Worm (Caenorhabditis elegans): Measurements from ENCODE around the gene Y16B4A.2.

Gene Y16B4A.2

DNA sequence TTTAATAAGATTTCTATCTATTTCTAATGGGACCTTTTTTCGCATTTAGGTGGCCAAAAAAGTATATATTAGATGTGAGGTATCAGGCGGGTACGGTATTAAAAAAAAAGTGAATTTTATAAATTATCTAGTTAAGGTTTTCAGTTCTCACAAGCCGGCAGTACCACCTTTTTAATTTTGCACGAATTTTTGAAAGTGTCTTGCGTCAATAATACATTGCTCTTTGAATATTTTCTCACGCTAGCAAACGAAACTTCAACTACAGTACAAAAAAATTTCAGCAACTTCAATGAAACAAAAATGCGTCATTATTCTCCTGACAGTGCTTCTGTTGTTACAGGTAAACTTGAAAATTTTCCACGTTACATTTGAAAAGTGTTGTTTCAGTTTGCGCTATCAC, 35.3 kb upstream of the Y16B4A.2 start, which contains the start of gene F42D1.4:
Gene F42D1.4 (plus strand): TSS at position 301 of the 400 bp plus-strand sequence.
- TF ChIP-seq ztf-29 (GFP tag; IDR thresholded peaks at IDR 0.05), result no peak
- no peak for TF ChIP-seq klf-2 (GFP tag; conservative IDR thresholded peaks at IDR 0.05)
- TF ChIP-seq med-1 (GFP tag; optimal IDR thresholded peaks at IDR 0.05; ENCODE audit: insufficient read depth), result no peak
- no peak for TF ChIP-seq ref-1 (GFP tag; conservative IDR thresholded peaks at IDR 0.05)
- no peak for TF ChIP-seq ztf-23 (GFP tag; IDR thresholded peaks at IDR 0.05)
- TF ChIP-seq tab-1 (GFP tag; IDR thresholded peaks at IDR 0.05), result no peak
- TF ChIP-seq cog-1 (tag; optimal IDR thresholded peaks at IDR 0.05), result no peak
- TF ChIP-seq flt-1 (GFP tag; IDR thresholded peaks at IDR 0.05), result no peak
- no peak for TF ChIP-seq T22C8.4 (GFP tag; IDR thresholded peaks at IDR 0.05)

- no peak for TF ChIP-seq tab-1 (GFP tag; IDR thresholded peaks at IDR 0.05)
- TF ChIP-seq ztf-23 (GFP tag; IDR thresholded peaks at IDR 0.05), result no peak
- TF ChIP-seq med-1 (GFP tag; optimal IDR thresholded peaks at IDR 0.05; ENCODE audit: insufficient read depth), result no peak
- TF ChIP-seq flt-1 (GFP tag; IDR thresholded peaks at IDR 0.05), result no peak
- no peak for TF ChIP-seq klf-2 (GFP tag; conservative IDR thresholded peaks at IDR 0.05)
- no peak for TF ChIP-seq ztf-29 (GFP tag; IDR thresholded peaks at IDR 0.05)
- no peak for TF ChIP-seq T22C8.4 (GFP tag; IDR thresholded peaks at IDR 0.05)
Measured at ce11 chrX:14805746-14806145, 34.1 kb upstream of the Y16B4A.2 start.

DNA sequence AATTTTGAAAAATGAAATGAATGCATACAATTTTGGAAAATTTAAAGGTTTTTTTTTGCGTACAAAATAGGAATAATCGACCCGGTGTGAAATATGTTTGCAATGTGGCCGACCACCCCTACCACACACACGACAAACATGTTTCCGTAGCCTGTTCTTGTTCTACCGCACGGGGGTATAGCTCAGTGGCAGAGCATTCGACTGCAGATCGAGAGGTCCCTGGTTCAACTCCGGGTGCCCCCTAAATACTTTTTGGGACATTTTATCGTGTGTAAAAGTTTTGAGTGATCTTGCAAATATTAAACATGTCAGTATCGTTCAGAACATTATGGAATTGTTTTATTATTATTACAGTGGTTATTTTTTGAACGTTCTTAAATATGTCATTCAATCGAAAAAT, 33.1 kb upstream of the Y16B4A.2 start:
- TF ChIP-seq med-1 (GFP tag; optimal IDR thresholded peaks at IDR 0.05; ENCODE audit: insufficient read depth), result peak; percentile 45
- TF ChIP-seq flt-1 (GFP tag; IDR thresholded peaks at IDR 0.05), result peak; percentile 95
- TF ChIP-seq T22C8.4 (GFP tag; IDR thresholded peaks at IDR 0.05), result peak; percentile 76
- TF ChIP-seq klf-2 (GFP tag; conservative IDR thresholded peaks at IDR 0.05), result peak; percentile 86
- peak; percentile 84 for TF ChIP-seq ztf-29 (GFP tag; IDR thresholded peaks at IDR 0.05)
- TF ChIP-seq cog-1 (tag; optimal IDR thresholded peaks at IDR 0.05), result peak; percentile 67
- TF ChIP-seq ztf-23 (GFP tag; IDR thresholded peaks at IDR 0.05), result peak; percentile 88
- TF ChIP-seq tab-1 (GFP tag; IDR thresholded peaks at IDR 0.05), result peak; percentile 96
- TF ChIP-seq ref-1 (GFP tag; conservative IDR thresholded peaks at IDR 0.05), result peak; percentile 82

DNA sequence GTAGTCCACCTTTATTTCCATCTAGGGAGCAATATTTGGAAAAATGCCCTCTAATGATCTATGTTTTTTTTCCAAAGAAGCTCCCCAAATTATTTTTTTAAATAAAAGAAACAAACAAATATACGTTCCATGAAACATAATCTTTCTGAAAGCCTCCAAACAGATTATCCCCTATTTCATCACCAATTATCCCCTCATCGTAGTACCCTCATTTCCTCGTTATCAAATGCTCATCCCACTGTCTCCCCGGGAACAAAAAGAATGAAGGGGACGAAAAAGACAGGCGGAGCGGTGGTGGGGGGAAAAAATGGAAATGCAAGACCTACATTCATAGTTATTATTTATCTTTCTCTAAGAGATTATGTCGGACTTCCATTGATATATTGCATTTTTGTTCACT, 25.8 kb upstream of the Y16B4A.2 start:
- no peak for TF ChIP-seq T22C8.4 (GFP tag; IDR thresholded peaks at IDR 0.05)
- no peak for TF ChIP-seq ztf-23 (GFP tag; IDR thresholded peaks at IDR 0.05)
- TF ChIP-seq cog-1 (tag; optimal IDR thresholded peaks at IDR 0.05), result no peak
- no peak for TF ChIP-seq med-1 (GFP tag; optimal IDR thresholded peaks at IDR 0.05; ENCODE audit: insufficient read depth)
- TF ChIP-seq flt-1 (GFP tag; IDR thresholded peaks at IDR 0.05), result no peak
- no peak for TF ChIP-seq klf-2 (GFP tag; conservative IDR thresholded peaks at IDR 0.05)
- TF ChIP-seq ztf-29 (GFP tag; IDR thresholded peaks at IDR 0.05), result no peak
- no peak for TF ChIP-seq tab-1 (GFP tag; IDR thresholded peaks at IDR 0.05)
- TF ChIP-seq ref-1 (GFP tag; conservative IDR thresholded peaks at IDR 0.05), result no peak

- TF ChIP-seq cog-1 (tag; optimal IDR thresholded peaks at IDR 0.05), result no peak
Measured at ce11 chrX:14794170-14794569, 22.5 kb upstream of the Y16B4A.2 start.

DNA sequence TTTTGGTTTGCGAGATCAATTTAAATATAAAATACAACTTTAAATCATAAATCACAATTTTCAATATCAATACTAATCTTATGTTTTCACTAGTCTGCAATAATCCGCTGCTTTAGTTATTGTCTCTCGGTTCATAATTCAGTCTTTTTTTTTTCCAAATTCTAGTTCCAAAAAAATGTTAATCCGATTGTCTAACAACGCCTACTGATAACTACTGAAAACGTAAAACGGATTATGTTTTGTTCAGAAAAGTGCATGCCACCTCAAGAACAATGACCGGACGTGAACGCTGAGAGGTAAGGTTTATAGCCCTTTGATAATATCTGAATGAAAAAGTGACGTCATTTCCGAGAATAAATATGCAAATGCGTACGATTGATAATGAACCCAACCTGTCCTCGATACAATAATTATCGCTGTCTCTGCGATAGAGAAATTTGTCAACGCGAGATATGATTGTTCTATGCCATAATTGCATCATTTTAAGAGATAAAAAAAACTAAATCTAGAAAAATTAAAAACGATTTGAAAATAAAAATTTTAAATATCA, 21.6 kb upstream of the Y16B4A.2 start, which contains the start of gene sprr-2:
Gene sprr-2 (plus strand): TSS at position 248 of the 550 bp plus-strand sequence.
- TF ChIP-seq med-1 (GFP tag; optimal IDR thresholded peaks at IDR 0.05; ENCODE audit: insufficient read depth) (no peak), ztf-23 (GFP tag; IDR thresholded peaks at IDR 0.05) (no peak), ref-1 (GFP tag; conservative IDR thresholded peaks at IDR 0.05) (no peak), klf-2 (GFP tag; conservative IDR thresholded peaks at IDR 0.05) (no peak), tab-1 (GFP tag; IDR thresholded peaks at IDR 0.05) (no peak), flt-1 (GFP tag; IDR thresholded peaks at IDR 0.05) (no peak), ztf-29 (GFP tag; IDR thresholded peaks at IDR 0.05) (no peak), cog-1 (tag; optimal IDR thresholded peaks at IDR 0.05) (no peak), T22C8.4 (GFP tag; IDR thresholded peaks at IDR 0.05) (no peak)

ce11 chrX:14792315-14793197, 20.9 kb upstream of the Y16B4A.2 start:
- TF ChIP-seq klf-2 (GFP tag; conservative IDR thresholded peaks at IDR 0.05), result no peak
- no peak for TF ChIP-seq flt-1 (GFP tag; IDR thresholded peaks at IDR 0.05)
- no peak for TF ChIP-seq ztf-29 (GFP tag; IDR thresholded peaks at IDR 0.05)
- no peak for TF ChIP-seq ref-1 (GFP tag; conservative IDR thresholded peaks at IDR 0.05)
- no peak for TF ChIP-seq med-1 (GFP tag; optimal IDR thresholded peaks at IDR 0.05; ENCODE audit: insufficient read depth)
- TF ChIP-seq ztf-23 (GFP tag; IDR thresholded peaks at IDR 0.05), result no peak
- TF ChIP-seq T22C8.4 (GFP tag; IDR thresholded peaks at IDR 0.05), result no peak

DNA sequence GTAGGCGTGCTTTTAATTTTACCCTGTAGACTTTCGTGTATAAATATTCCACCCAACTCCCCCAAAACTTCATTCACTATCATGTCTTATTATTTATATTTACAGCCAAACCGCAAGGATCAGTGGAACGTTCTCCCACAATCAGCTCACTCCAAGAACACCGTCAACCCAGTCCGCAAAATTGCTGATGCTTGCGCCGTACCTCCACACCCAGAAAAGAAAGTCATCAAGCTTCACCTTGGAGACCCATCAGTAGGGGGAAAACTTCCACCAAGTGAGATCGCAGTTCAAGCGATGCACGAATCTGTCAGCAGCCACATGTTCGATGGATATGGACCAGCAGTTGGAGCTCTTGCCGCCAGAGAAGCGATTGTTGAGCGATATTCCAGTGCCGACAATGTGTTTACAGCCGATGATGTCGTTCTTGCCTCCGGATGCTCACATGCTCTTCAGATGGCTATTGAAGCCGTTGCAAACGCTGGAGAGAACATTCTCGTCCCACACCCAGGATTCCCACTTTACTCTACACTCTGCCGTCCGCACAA, 19.6 kb upstream of the Y16B4A.2 start:
- no peak for TF ChIP-seq cog-1 (tag; optimal IDR thresholded peaks at IDR 0.05)
- no peak for TF ChIP-seq flt-1 (GFP tag; IDR thresholded peaks at IDR 0.05)
- TF ChIP-seq ref-1 (GFP tag; conservative IDR thresholded peaks at IDR 0.05), result no peak
- TF ChIP-seq T22C8.4 (GFP tag; IDR thresholded peaks at IDR 0.05), result no peak
- no peak for TF ChIP-seq tab-1 (GFP tag; IDR thresholded peaks at IDR 0.05)
- no peak for TF ChIP-seq med-1 (GFP tag; optimal IDR thresholded peaks at IDR 0.05; ENCODE audit: insufficient read depth)
- TF ChIP-seq ztf-29 (GFP tag; IDR thresholded peaks at IDR 0.05), result no peak

DNA sequence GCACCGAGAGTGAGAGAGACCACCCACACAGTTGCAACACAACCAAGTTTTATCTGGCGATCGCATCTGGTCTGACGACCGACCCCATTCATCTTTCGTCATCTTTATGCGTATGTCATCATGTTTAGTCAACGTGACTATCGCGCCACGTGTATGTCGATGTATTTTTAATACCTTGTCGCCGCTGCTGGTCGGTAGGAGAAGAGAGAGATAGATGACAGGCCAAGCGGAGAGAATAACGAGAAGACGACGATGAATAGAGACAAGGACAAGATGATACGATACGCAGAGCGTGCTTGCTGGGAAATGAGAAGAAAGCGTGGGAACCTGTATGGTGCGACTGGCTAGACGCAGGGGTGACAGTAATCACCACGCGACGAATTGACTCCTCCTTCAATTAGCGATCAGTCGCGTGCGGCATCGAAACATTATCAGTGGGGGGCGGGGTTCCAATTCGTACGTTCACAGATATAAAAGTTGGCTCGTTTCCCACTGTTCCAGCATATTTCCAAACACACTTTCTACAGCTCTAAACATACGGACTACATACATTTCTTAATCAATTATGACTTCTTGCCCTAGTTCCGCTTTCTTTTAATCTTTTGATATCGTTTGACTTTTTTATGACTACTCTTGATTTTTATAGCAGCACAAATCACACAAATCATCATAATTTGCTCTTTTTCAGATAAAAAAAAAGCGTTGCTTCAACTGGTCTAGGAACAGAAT, 18.8 kb upstream of the Y16B4A.2 start, which contains the start of gene tatn-1:
Gene tatn-1 (plus strand): TSS at position 689 of the 729 bp plus-strand sequence.
- TF ChIP-seq klf-2 (GFP tag; conservative IDR thresholded peaks at IDR 0.05) (no peak), cog-1 (tag; optimal IDR thresholded peaks at IDR 0.05) (peak; percentile 65), flt-1 (GFP tag; IDR thresholded peaks at IDR 0.05) (no peak)
